Worm (Caenorhabditis elegans): ENCODE measurements around the gene M02D8.6.

ce11 chrX:8741629-8742170, 10.0 kb upstream of the M02D8.6 start:
- TF ChIP-seq nhr-12 (tag; optimal IDR thresholded peaks at IDR 0.05) (no peak), nhr-43 (tag; optimal IDR thresholded peaks at IDR 0.05; ENCODE audit: poor library complexity, severe bottlenecking) (no peak), nhr-11 (tag; optimal IDR thresholded peaks at IDR 0.05) (no peak), unc-62 (GFP tag; optimal IDR thresholded peaks at IDR 0.05) (no peak), nhr-25 (tag; optimal IDR thresholded peaks at IDR 0.05) (no peak), ztf-11 (tag; optimal IDR thresholded peaks at IDR 0.05) (no peak), lin-15B (tag; optimal IDR thresholded peaks at IDR 0.05) (no peak), pha-4 (tag; optimal IDR thresholded peaks at IDR 0.05) (no peak), fkh-10 (GFP tag; optimal IDR thresholded peaks at IDR 0.05) (no peak)
